Worm (Caenorhabditis elegans) whole organism, L4/young adult: ENCODE measurements around the gene H37A05.4.

Experiments used
- W03F9.2 ChIP-seq: fragments of 150-350 bp; optimal IDR thresholded peaks from 2 replicates; lab custom pipeline; 2014; ENCODE audit warnings: missing biosample characterization, missing genetic modification characterization
- dao-5 ChIP-seq: sonication (generic microtip); optimal IDR thresholded peaks from 2 replicates; lab custom pipeline; 2016; ENCODE audit warnings: missing genotype, missing genetic modification characterization, moderate library complexity, missing compliant biosample characterization
- him-1 ChIP-seq: sonication (generic microtip); optimal IDR thresholded peaks from 2 replicates; lab custom pipeline; 2016; ENCODE audit warnings: missing genotype, missing genetic modification reagents, missing genetic modification characterization, missing compliant biosample characterization

ce11 chrV:13650800-13651199, 1.2 kb upstream of the H37A05.4 start:
- no peak for TF ChIP-seq W03F9.2 (tag; lab: Kevin White, UChicago)
- TF ChIP-seq dao-5 (tag; lab: Kevin White, UChicago): no peak
- no peak for TF ChIP-seq him-1 (tag; lab: Kevin White, UChicago)
